Worm (Caenorhabditis elegans): Measurements from ENCODE around the gene mcm-6.

mcm-6 gene

DNA sequence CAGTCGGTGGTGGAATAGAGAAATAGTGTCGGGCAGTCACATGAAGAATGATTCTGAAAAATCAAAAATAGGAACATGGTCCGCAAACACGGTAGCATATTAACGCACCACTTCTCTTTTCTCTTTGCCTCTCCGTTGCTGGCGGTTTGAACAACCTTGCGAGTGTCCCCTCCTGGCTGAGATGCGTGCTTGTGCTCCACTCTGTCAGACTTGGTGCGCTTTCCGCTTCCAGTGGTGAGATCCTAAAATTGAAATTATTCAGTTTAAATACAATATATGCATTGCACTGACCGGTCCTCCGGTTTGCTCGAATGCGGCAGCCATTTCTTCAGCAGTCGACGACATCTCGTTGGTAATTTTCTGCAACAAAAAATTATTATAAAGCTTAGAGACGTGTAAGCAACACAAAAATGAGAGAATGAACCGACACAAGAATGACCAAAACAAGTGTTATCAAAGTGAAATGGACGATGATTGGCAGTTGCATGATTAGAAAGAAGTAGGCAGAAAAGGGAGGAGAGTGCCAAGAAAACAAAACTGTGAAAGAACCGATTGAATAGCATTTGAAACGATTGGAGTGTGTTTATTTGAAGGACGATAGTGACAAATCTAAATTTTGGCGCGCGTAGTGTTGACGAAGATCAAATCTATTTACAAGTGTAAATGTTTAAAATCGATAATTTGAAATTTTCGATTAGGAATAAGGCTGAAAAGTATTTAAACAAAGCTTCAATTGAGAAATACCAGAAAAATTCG is 31.1 kb downstream of the mcm-6 start, which contains the start of gene ZK632.9 (continued):
- no peak for TF ChIP-seq daf-16 (GFP tag; optimal IDR thresholded peaks at IDR 0.05)
- peak; percentile 94 for TF ChIP-seq daf-16 (tag; optimal IDR thresholded peaks at IDR 0.05)
- no peak for TF ChIP-seq Y48G9A.11 (GFP tag; IDR thresholded peaks at IDR 0.05)

DNA sequence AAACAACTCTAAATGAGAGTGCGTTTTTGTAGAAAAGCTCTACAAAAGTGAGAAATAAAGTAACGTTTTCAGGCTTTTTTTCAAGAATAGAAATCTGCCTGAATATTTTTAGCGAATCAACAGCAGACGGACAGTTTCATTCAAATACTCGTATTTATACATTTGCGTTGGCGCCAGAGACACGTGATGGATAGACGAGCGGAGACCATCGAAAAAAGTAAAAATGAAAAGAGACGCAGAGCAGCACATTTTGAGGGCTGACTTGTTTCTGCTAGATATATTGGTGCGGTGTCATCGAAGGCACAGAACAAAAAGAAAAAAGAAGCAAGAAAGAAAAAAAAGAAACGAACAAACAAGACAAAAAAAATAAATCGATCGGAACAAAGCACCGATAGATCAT is 31.8 kb downstream of the mcm-6 start:
- TF ChIP-seq mxl-3 (GFP tag; optimal IDR thresholded peaks at IDR 0.05) = peak; percentile 21
- no peak for TF ChIP-seq nhr-48 (tag; optimal IDR thresholded peaks at IDR 0.05)
- TF ChIP-seq daf-19 (GFP tag; conservative IDR thresholded peaks at IDR 0.05) = no peak
- TF ChIP-seq mep-1 (tag; optimal IDR thresholded peaks at IDR 0.05) = peak; percentile 70
- no peak for TF ChIP-seq tag-97 (GFP tag; IDR thresholded peaks at IDR 0.05)
- peak; percentile 67 for TF ChIP-seq dve-1 (tag; optimal IDR thresholded peaks at IDR 0.05; ENCODE audit: insufficient read depth)
- TF ChIP-seq hlh-30 (tag; optimal IDR thresholded peaks at IDR 0.05; ENCODE audit: insufficient read depth) = peak; percentile 92
- TF ChIP-seq dmd-8 (GFP tag; IDR thresholded peaks at IDR 0.05) = no peak
- no peak for TF ChIP-seq daf-16 (GFP tag; optimal IDR thresholded peaks at IDR 0.05)
- TF ChIP-seq daf-16 (tag; optimal IDR thresholded peaks at IDR 0.05) = peak; percentile 49
- TF ChIP-seq ama-1 (optimal IDR thresholded peaks at IDR 0.05) = peak; percentile 66
- TF ChIP-seq mdl-1 (tag; optimal IDR thresholded peaks at IDR 0.05) = peak in 1 of 2 experiments; percentile 71
- TF ChIP-seq lin-1 (GFP tag; IDR thresholded peaks at IDR 0.05) = 0 out of 2 replicates have a peak, but pooled peaks have one; percentile 45
- TF ChIP-seq nhr-111 (GFP tag; optimal IDR thresholded peaks at IDR 0.05) = no peak
- TF ChIP-seq zip-11 (GFP tag; IDR thresholded peaks at IDR 0.05) = no peak
- no peak for TF ChIP-seq Y105C5A.15 (GFP tag; IDR thresholded peaks at IDR 0.05)
- TF ChIP-seq nhr-11 (tag; optimal IDR thresholded peaks at IDR 0.05) = peak; percentile 27
- 0 out of 2 replicates have a peak, but pooled peaks have one; percentile 63 for TF ChIP-seq zfp-3 (GFP tag; conservative IDR thresholded peaks at IDR 0.05)
- no peak for TF ChIP-seq fos-1 (tag; optimal IDR thresholded peaks at IDR 0.05)
- 0 out of 2 replicates have a peak, but pooled peaks have one; percentile 11 for TF ChIP-seq hmg-1.1 (GFP tag; IDR thresholded peaks at IDR 0.05)
- no peak for TF ChIP-seq gei-8 (GFP tag; optimal IDR thresholded peaks at IDR 0.05)
- TF ChIP-seq rbr-2 (tag; optimal IDR thresholded peaks at IDR 0.05) = peak; percentile 29
- TF ChIP-seq F37D6.2 (tag; optimal IDR thresholded peaks at IDR 0.05) = no peak
- peak; percentile 21; the same call in 1 of the 2 replicates for TF ChIP-seq dmd-6 (GFP tag; IDR thresholded peaks at IDR 0.05)
- TF ChIP-seq unc-62 (GFP tag; optimal IDR thresholded peaks at IDR 0.05 in 1 of 2) = no peak
- no peak for TF ChIP-seq unc-62 (tag; optimal IDR thresholded peaks at IDR 0.05)
- TF ChIP-seq lin-13 (GFP tag; optimal IDR thresholded peaks at IDR 0.05) = peak; percentile 5
- TF ChIP-seq T26A8.4 (GFP tag; IDR thresholded peaks at IDR 0.05) = peak; percentile 7; the same call in 1 of the 2 replicates
- TF ChIP-seq mdt-29 (GFP tag; IDR thresholded peaks at IDR 0.05) = 0 out of 2 replicates have a peak, but pooled peaks have one; percentile 45
- TF ChIP-seq pha-4 (GFP tag; IDR thresholded peaks at IDR 0.05) = peak; percentile 62; the same call in 1 of the 2 replicates
- no peak for TF ChIP-seq pha-4 (tag; optimal IDR thresholded peaks at IDR 0.05)
- TF ChIP-seq madf-9 (GFP tag; conservative IDR thresholded peaks at IDR 0.05) = no peak
- TF ChIP-seq daf-12 (tag; optimal IDR thresholded peaks at IDR 0.05) = no peak
- TF ChIP-seq ceh-82 (tag; optimal IDR thresholded peaks at IDR 0.05) = no peak
- peak in 1 of 2 experiments; percentile 82 for TF ChIP-seq lsy-2 (tag; optimal IDR thresholded peaks at IDR 0.05)
- no peak for TF ChIP-seq spr-3 (GFP tag; optimal IDR thresholded peaks at IDR 0.05)
- no peak for TF ChIP-seq tra-1 (GFP tag; IDR thresholded peaks at IDR 0.05)
- no peak for TF ChIP-seq ceh-32 (tag; optimal IDR thresholded peaks at IDR 0.05; ENCODE audit: poor library complexity)
- TF ChIP-seq ZK546.5 (tag; optimal IDR thresholded peaks at IDR 0.05) = no peak
- TF ChIP-seq ceh-28 (tag; optimal IDR thresholded peaks at IDR 0.05) = no peak
- no peak for TF ChIP-seq daf-8 (GFP tag; IDR thresholded peaks at IDR 0.05)
- TF ChIP-seq sdz-12 (GFP tag; optimal IDR thresholded peaks at IDR 0.05) = no peak
- peak; percentile 17 for TF ChIP-seq nhr-28 (tag; optimal IDR thresholded peaks at IDR 0.05)
- TF ChIP-seq nhr-25 (tag; optimal IDR thresholded peaks at IDR 0.05; ENCODE audit: borderline replicate concordance, insufficient read depth) = no peak
- peak; percentile 38 for TF ChIP-seq duxl-1 (tag; optimal IDR thresholded peaks at IDR 0.05; ENCODE audit: poor library complexity)
- peak; percentile 87 for TF ChIP-seq aha-1 (tag)
- no peak for TF ChIP-seq aly-2 (tag; optimal IDR thresholded peaks at IDR 0.05)
